Worm (Caenorhabditis elegans) whole organism, L3 larva: ENCODE results near the gene dnc-1.

ENCODE experiments used
- R02D3.7 ChIP-seq: fragments of 150-350 bp; optimal IDR thresholded peaks from 2 replicates; lab custom pipeline; 2014; ENCODE audit warnings: missing biosample characterization, missing genetic modification characterization
- ZK546.5 ChIP-seq: sonication (generic microtip); optimal IDR thresholded peaks from 2 replicates; lab custom pipeline; 2017; ENCODE audit warnings: missing biosample characterization, missing genetic modification characterization
- ama-1 ChIP-seq: fragments of 150-350 bp; optimal IDR thresholded peaks from 2 replicates; lab custom pipeline; 2018
- ceh-82 ChIP-seq: fragments of 150-350 bp; optimal IDR thresholded peaks from 2 replicates; lab custom pipeline; 2014; ENCODE audit warnings: missing biosample characterization, missing genetic modification characterization
- ceh-9 ChIP-seq: sonication (generic microtip); optimal IDR thresholded peaks from 2 replicates; lab custom pipeline; 2018; ENCODE audit warnings: missing biosample characterization, missing genetic modification characterization
- daf-12 ChIP-seq: fragments of 150-350 bp; optimal IDR thresholded peaks from 2 replicates; lab custom pipeline; 2014; ENCODE audit warnings: missing biosample characterization, missing genetic modification reagents, missing genetic modification characterization
- egl-5 ChIP-seq: fragments of 150-350 bp; optimal IDR thresholded peaks from 2 replicates; lab custom pipeline; 2017; ENCODE audit warnings: missing biosample characterization, missing genetic modification reagents, missing genetic modification characterization, inconsistent platforms
- elt-2 ChIP-seq: sonication (generic microtip); optimal IDR thresholded peaks from 2 replicates; lab custom pipeline; 2016; ENCODE audit warnings: missing genetic modification reagents, mild to moderate bottlenecking, missing genetic modification characterization, missing compliant biosample characterization
- elt-3 ChIP-seq, 3 experiments: fragments of 150-350 bp in 1 of 3; sonication (generic microtip) in 2 of 3; optimal IDR thresholded peaks; 2 replicates in 2 of 3; 4 replicates in 1 of 3; lab custom pipeline; 2014 to 2017; ENCODE audit warnings: missing biosample characterization in 3 of 3, missing genetic modification characterization in 3 of 3
- eor-1 ChIP-seq, 2 experiments: fragments of 150-350 bp; optimal IDR thresholded peaks; 2 replicates each; lab custom pipeline; 2014 to 2018; ENCODE audit warnings: missing biosample characterization in 2 of 2, missing genetic modification characterization in 2 of 2
- fkh-10 ChIP-seq: sonication (generic microtip); optimal IDR thresholded peaks from 2 replicates; lab custom pipeline; 2017; ENCODE audit warnings: missing biosample characterization, missing genetic modification reagents, missing genetic modification characterization
- fos-1 ChIP-seq: fragments of 150-350 bp; optimal IDR thresholded peaks from 2 replicates; lab custom pipeline; 2014; ENCODE audit warnings: missing biosample characterization, missing genetic modification characterization
- jun-1 ChIP-seq: fragments of 150-350 bp; optimal IDR thresholded peaks from 2 replicates; lab custom pipeline; 2014; ENCODE audit warnings: missing biosample characterization, missing genetic modification reagents, missing genetic modification characterization
- lin-15B ChIP-seq: fragments of 150-350 bp; optimal IDR thresholded peaks from 2 replicates; lab custom pipeline; 2014; ENCODE audit warnings: missing biosample characterization, missing genetic modification characterization
- lin-39 ChIP-seq: fragments of 150-350 bp; optimal IDR thresholded peaks from 2 replicates; lab custom pipeline; 2018; ENCODE audit warnings: missing biosample characterization, missing genetic modification reagents, missing genetic modification characterization
- lsy-12 ChIP-seq: sonication (generic microtip); optimal IDR thresholded peaks from 2 replicates; lab custom pipeline; 2016; ENCODE audit warnings: mild to moderate bottlenecking, missing genetic modification characterization, missing compliant biosample characterization
- mdl-1 ChIP-seq: fragments of 150-350 bp; optimal IDR thresholded peaks from 2 replicates; lab custom pipeline; 2014; ENCODE audit warnings: missing biosample characterization, missing genetic modification characterization
- mml-1 ChIP-seq: fragments of 150-350 bp; sonication (generic microtip); optimal IDR thresholded peaks from 3 replicates; lab custom pipeline; 2014; ENCODE audit warnings: missing biosample characterization, missing genetic modification characterization
- nhr-11 ChIP-seq: fragments of 150-350 bp; optimal IDR thresholded peaks from 2 replicates; lab custom pipeline; 2014; ENCODE audit warnings: missing biosample characterization, missing genetic modification characterization
- nhr-23 ChIP-seq: fragments of 150-350 bp; optimal IDR thresholded peaks from 2 replicates; lab custom pipeline; 2014; ENCODE audit warnings: missing biosample characterization, missing genetic modification reagents, missing genetic modification characterization
- nhr-237 ChIP-seq: fragments of 150-350 bp; optimal IDR thresholded peaks from 2 replicates; lab custom pipeline; 2014; ENCODE audit warnings: missing biosample characterization, missing genetic modification characterization
- nhr-25 ChIP-seq: sonication (generic microtip); optimal IDR thresholded peaks from 2 replicates; lab custom pipeline; 2017; ENCODE audit warnings: missing biosample characterization, missing genetic modification characterization
- nhr-28 ChIP-seq: fragments of 150-350 bp; optimal IDR thresholded peaks from 2 replicates; lab custom pipeline; 2014; ENCODE audit warnings: missing biosample characterization, missing genetic modification characterization
- nhr-43 ChIP-seq: sonication (generic microtip); optimal IDR thresholded peaks from 2 replicates; lab custom pipeline; 2016; ENCODE audit warnings: mild to moderate bottlenecking, missing genetic modification characterization, missing compliant biosample characterization; ENCODE audit not compliant: poor library complexity, severe bottlenecking
- nhr-76 ChIP-seq: fragments of 150-350 bp; sonication (generic microtip); optimal IDR thresholded peaks from 5 replicates; lab custom pipeline; 2014; ENCODE audit warnings: missing biosample characterization, missing genetic modification characterization
- nhr-77 ChIP-seq: fragments of 150-350 bp; optimal IDR thresholded peaks from 2 replicates; lab custom pipeline; 2014; ENCODE audit warnings: missing biosample characterization, missing genetic modification characterization
- pha-4 ChIP-seq: fragments of 150-350 bp; optimal IDR thresholded peaks from 2 replicates; lab custom pipeline; 2014; ENCODE audit warnings: missing biosample characterization, missing genetic modification reagents, missing genetic modification characterization
- pqm-1 ChIP-seq: fragments of 150-350 bp; optimal IDR thresholded peaks from 2 replicates; lab custom pipeline; 2017; ENCODE audit warnings: missing biosample characterization, missing genetic modification characterization, inconsistent platforms
- snpc-4 ChIP-seq: fragments of 150-350 bp; optimal IDR thresholded peaks from 2 replicates; lab custom pipeline; 2014; ENCODE audit warnings: missing biosample characterization, missing genetic modification characterization
- tbx-2 ChIP-seq: sonication (generic microtip); optimal IDR thresholded peaks from 2 replicates; lab custom pipeline; 2016; ENCODE audit warnings: mild to moderate bottlenecking, missing genetic modification characterization, missing compliant biosample characterization
- unc-39 ChIP-seq: sonication (generic microtip); optimal IDR thresholded peaks from 4 replicates; lab custom pipeline; 2017; ENCODE audit warnings: missing biosample characterization, missing genetic modification characterization
- zag-1 ChIP-seq: fragments of 150-350 bp; optimal IDR thresholded peaks from 2 replicates; lab custom pipeline; 2014; ENCODE audit warnings: missing biosample characterization, missing genetic modification characterization
- ztf-11 ChIP-seq: fragments of 150-350 bp; optimal IDR thresholded peaks from 2 replicates; lab custom pipeline; 2014; ENCODE audit warnings: missing biosample characterization, missing genetic modification characterization
- ztf-4 ChIP-seq: fragments of 150-350 bp; optimal IDR thresholded peaks from 2 replicates; lab custom pipeline; 2014; ENCODE audit warnings: missing biosample characterization, missing genetic modification characterization

The dnc-1 gene

DNA sequence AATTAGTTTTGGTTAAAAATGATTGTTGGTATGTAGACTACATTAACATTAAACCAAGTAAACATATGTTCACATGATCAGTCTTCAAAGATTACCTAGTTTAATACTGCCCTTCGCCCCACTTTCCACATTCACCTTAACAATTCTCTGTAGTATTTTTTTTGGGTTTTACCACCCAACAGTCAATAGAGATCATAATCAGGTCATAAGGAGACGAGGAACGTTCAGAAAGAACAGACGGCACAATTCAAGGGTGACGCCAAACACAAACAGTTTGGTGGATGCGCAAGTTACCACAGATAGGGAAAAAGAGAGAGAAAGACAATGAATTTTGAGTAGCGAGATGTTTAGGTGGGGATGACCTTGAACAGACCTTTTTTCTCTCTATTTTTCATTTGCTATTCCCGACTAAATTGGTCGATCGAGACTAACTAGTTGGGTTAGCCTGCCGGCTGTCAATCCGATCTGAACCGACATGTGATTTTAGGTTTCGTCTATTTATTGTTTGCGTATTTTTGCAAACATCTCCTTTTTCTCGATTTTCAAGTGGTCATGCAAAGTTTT, 38.7 kb upstream of the dnc-1 start:
- peak; percentile 59 for TF ChIP-seq pha-4
- TF ChIP-seq mdl-1, result no peak
- peak; percentile 69 for TF ChIP-seq nhr-25
- TF ChIP-seq R02D3.7 (tag; lab: Kevin White, UChicago), result no peak
- peak; percentile 25 for TF ChIP-seq nhr-23
- peak; percentile 14 for TF ChIP-seq elt-2 (tag; lab: Kevin White, UChicago)

ce11 chrIV:10970767-10971166, 37.8 kb upstream of the dnc-1 start:
- no peak for TF ChIP-seq lin-39 (tag; lab: Kevin White, UChicago)
- no peak for TF ChIP-seq nhr-23
- no peak for TF ChIP-seq ceh-9 (tag; lab: Kevin White, UChicago)
- TF ChIP-seq ceh-82 (tag; lab: Kevin White, UChicago), result no peak
- no peak for TF ChIP-seq elt-3 (tag; optimal IDR thresholded peaks at IDR 0.05; lab: Kevin White, UChicago)
- no peak for TF ChIP-seq zag-1 (tag; lab: Kevin White, UChicago)
- no peak for TF ChIP-seq nhr-28 (tag; lab: Kevin White, UChicago)
- TF ChIP-seq fkh-10 (GFP tag; lab: Kevin White, UChicago), result no peak
- TF ChIP-seq lsy-12, result no peak
- no peak for TF ChIP-seq nhr-76
- no peak for TF ChIP-seq unc-39 (tag; lab: Kevin White, UChicago)
- no peak for TF ChIP-seq nhr-43 (tag; lab: Kevin White, UChicago)
- TF ChIP-seq nhr-11, result no peak
- no peak for TF ChIP-seq elt-2 (tag; lab: Kevin White, UChicago)
- no peak for TF ChIP-seq ZK546.5 (tag; lab: Kevin White, UChicago)
- TF ChIP-seq ztf-11 (tag; lab: Kevin White, UChicago), result no peak
- TF ChIP-seq eor-1 (tag; optimal IDR thresholded peaks at IDR 0.05; lab: Kevin White, UChicago), result no peak
- no peak for TF ChIP-seq snpc-4 (tag; lab: Kevin White, UChicago)
- TF ChIP-seq egl-5 (tag; lab: Kevin White, UChicago), result no peak

DNA sequence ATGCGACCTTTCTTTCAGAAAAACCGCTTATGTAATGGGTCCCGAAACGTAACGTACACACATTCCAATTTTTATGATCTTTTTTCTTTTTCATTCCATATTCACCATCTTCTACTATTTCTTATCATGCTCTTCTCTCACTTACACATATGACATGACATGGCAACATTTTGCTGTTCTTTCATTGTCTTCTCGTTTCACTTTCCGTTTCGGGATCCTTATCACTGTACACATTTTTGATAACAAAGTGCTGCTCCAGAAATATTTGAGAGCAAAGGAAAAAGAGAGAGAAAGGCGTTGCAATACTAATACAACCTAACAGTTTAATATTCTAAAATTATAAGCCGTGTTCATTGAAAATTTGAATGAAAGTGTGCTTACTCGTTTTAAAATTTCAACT, 37.3 kb upstream of the dnc-1 start:
- no peak for TF ChIP-seq mml-1 (tag; lab: Kevin White, UChicago)
- peak; percentile 83 for TF ChIP-seq pqm-1 (tag; lab: Kevin White, UChicago)
- no peak for TF ChIP-seq ama-1
- peak; percentile 97 for TF ChIP-seq elt-2 (tag; lab: Kevin White, UChicago)
- peak; percentile 20 for TF ChIP-seq pha-4
- TF ChIP-seq, all 47 proteins: peak for 3

ce11 chrIV:10966359-10966758, 33.4 kb upstream of the dnc-1 start, which contains the start of the genes aqp-3 and Y69E1A.8:
TSS of gene aqp-3 (minus strand) at chrIV:10966459.
TSS of gene Y69E1A.8 (plus strand) at chrIV:10966604.
- TF ChIP-seq elt-2 (tag; lab: Kevin White, UChicago) (no peak), nhr-237 (tag; lab: Kevin White, UChicago) (no peak), pqm-1 (tag; lab: Kevin White, UChicago) (no peak), daf-12 (tag; lab: Kevin White, UChicago) (no peak), jun-1 (tag; lab: Kevin White, UChicago) (no peak), ztf-11 (tag; lab: Kevin White, UChicago) (no peak), mdl-1 (no peak), snpc-4 (tag; lab: Kevin White, UChicago) (no peak), ceh-9 (tag; lab: Kevin White, UChicago) (no peak), tbx-2 (tag; lab: Kevin White, UChicago) (no peak), lin-39 (tag; lab: Kevin White, UChicago) (no peak), ama-1 (no peak), nhr-28 (tag; lab: Kevin White, UChicago) (no peak), pha-4 (no peak), nhr-77 (no peak), fos-1 (tag; lab: Kevin White, UChicago) (no peak), ztf-4 (no peak)

- TF ChIP-seq fkh-10 (GFP tag; lab: Kevin White, UChicago) (no peak), pqm-1 (tag; lab: Kevin White, UChicago) (peak; percentile 45), ztf-11 (tag; lab: Kevin White, UChicago) (no peak), elt-2 (tag; lab: Kevin White, UChicago) (peak; percentile 69), lin-15B (tag; lab: Kevin White, UChicago) (no peak), pha-4 (peak; percentile 24), eor-1 (tag; optimal IDR thresholded peaks at IDR 0.05; lab: Kevin White, UChicago) (no peak)
Observed at ce11 chrIV:10964688-10965087, 31.7 kb upstream of the dnc-1 start.
